Worm (Caenorhabditis elegans) whole organism, L4 larva: ENCODE results near the gene Y39A1A.21.

ENCODE experiments used
- F10B5.3 ChIP-seq: sonication (generic microtip); optimal IDR thresholded peaks from 2 replicates; lab custom pipeline; 2016; ENCODE audit warnings: mild to moderate bottlenecking, missing genetic modification characterization, missing compliant biosample characterization
- F37D6.2 ChIP-seq: sonication (generic microtip); optimal IDR thresholded peaks from 2 replicates; lab custom pipeline; 2016; ENCODE audit warnings: mild to moderate bottlenecking, missing genetic modification characterization, missing compliant biosample characterization
- T20F7.1 ChIP-seq: fragments of 200-800 bp; sonication (Bioruptor generic); optimal IDR thresholded peaks from 2 replicates; lab custom pipeline; 2018; ENCODE audit warnings: mild to moderate bottlenecking, missing genetic modification characterization, missing compliant biosample characterization
- T26A8.4 ChIP-seq: fragments of 200-800 bp; sonication (Bioruptor generic); IDR thresholded peaks from 2 replicates; pipeline ENCODE4 v1.3.6; 2022; ENCODE audit warnings: missing genetic modification characterization, missing compliant biosample characterization
- Y5F2A.4 ChIP-seq: fragments of 200-800 bp; sonication (Bioruptor generic); optimal IDR thresholded peaks from 2 replicates; lab custom pipeline; 2018; ENCODE audit warnings: mild to moderate bottlenecking, missing genetic modification characterization, missing compliant biosample characterization
- ama-1 ChIP-seq: fragments of 150-350 bp; optimal IDR thresholded peaks from 2 replicates; lab custom pipeline; 2014; ENCODE audit warnings: inconsistent platforms, mixed read lengths
- arid-1 ChIP-seq: fragments of 200-800 bp; sonication (Bioruptor generic); conservative IDR thresholded peaks from 2 replicates; pipeline ENCODE4 v1.3.6; 2022; ENCODE audit warnings: missing genetic modification reagents, missing genetic modification characterization, missing compliant biosample characterization
- attf-4 ChIP-seq: sonication (generic microtip); optimal IDR thresholded peaks from 3 replicates; lab custom pipeline; 2017; ENCODE audit warnings: missing biosample characterization, missing genetic modification characterization
- ceh-32 ChIP-seq: sonication (generic microtip); optimal IDR thresholded peaks from 2 replicates; lab custom pipeline; 2016; ENCODE audit warnings: mild to moderate bottlenecking, missing genetic modification characterization, missing compliant biosample characterization; ENCODE audit not compliant: poor library complexity
- ceh-44 ChIP-seq: fragments of 200-800 bp; sonication (Bioruptor generic); IDR thresholded peaks from 2 replicates; pipeline ENCODE4 v1.3.6; 2022; ENCODE audit warnings: missing genetic modification reagents, missing genetic modification characterization, missing compliant biosample characterization
- cey-2 ChIP-seq: sonication (generic microtip); optimal IDR thresholded peaks from 3 replicates; lab custom pipeline; 2017; ENCODE audit warnings: missing genetic modification characterization, mild to moderate bottlenecking, missing compliant biosample characterization, antibody characterized with exemption, borderline replicate concordance; ENCODE audit not compliant: insufficient read depth
- ctbp-1 ChIP-seq: fragments of 200-800 bp; sonication (Bioruptor generic); IDR thresholded peaks from 2 replicates; pipeline ENCODE4 v1.3.6; 2022; ENCODE audit warnings: missing genetic modification reagents, missing genetic modification characterization, missing compliant biosample characterization
- daf-16 ChIP-seq, 3 experiments: sonication (generic microtip); optimal IDR thresholded peaks; 2 replicates each; lab custom pipeline; 2016 to 2017; ENCODE audit warnings: missing genetic modification characterization in 3 of 3, missing genetic modification reagents in 3 of 3, mild to moderate bottlenecking in 2 of 3, missing compliant biosample characterization in 2 of 3, missing biosample characterization in 1 of 3, moderate library complexity in 1 of 3
- daf-19 ChIP-seq: fragments of 200-800 bp; sonication (Bioruptor generic); conservative IDR thresholded peaks from 2 replicates; pipeline ENCODE4 v1.3.6; 2022; ENCODE audit warnings: missing genetic modification characterization, missing compliant biosample characterization
- daf-8 ChIP-seq: fragments of 200-800 bp; sonication (Bioruptor generic); IDR thresholded peaks from 2 replicates; pipeline ENCODE4 v1.3.6; 2022; ENCODE audit warnings: missing genetic modification characterization, missing compliant biosample characterization
- dmd-6 ChIP-seq: fragments of 200-800 bp; sonication (Bioruptor generic); IDR thresholded peaks from 2 replicates; pipeline ENCODE4 v1.3.6; 2022; ENCODE audit warnings: missing genetic modification reagents, missing genetic modification characterization, missing compliant biosample characterization
- dmd-9 ChIP-seq: fragments of 200-800 bp; sonication (Bioruptor generic); IDR thresholded peaks from 2 replicates; pipeline ENCODE4 v1.3.6; 2022; ENCODE audit warnings: missing genetic modification reagents, missing genetic modification characterization, missing compliant biosample characterization
- dpl-1 ChIP-seq: fragments of 150-350 bp; optimal IDR thresholded peaks from 2 replicates; lab custom pipeline; 2014; ENCODE audit warnings: missing biosample characterization, missing genetic modification reagents, missing genetic modification characterization
- duxl-1 ChIP-seq: sonication (generic microtip); optimal IDR thresholded peaks from 2 replicates; lab custom pipeline; 2016; ENCODE audit warnings: mild to moderate bottlenecking, missing genetic modification characterization, moderate library complexity, missing compliant biosample characterization; ENCODE audit not compliant: poor library complexity
- egl-43 ChIP-seq: fragments of 200-800 bp; sonication (Bioruptor generic); IDR thresholded peaks from 2 replicates; pipeline ENCODE4 v1.3.6; 2022; ENCODE audit warnings: missing genetic modification reagents, missing genetic modification characterization, missing compliant biosample characterization
- fkh-10 ChIP-seq: fragments of 150-350 bp; optimal IDR thresholded peaks from 2 replicates; lab custom pipeline; 2014; ENCODE audit warnings: missing biosample characterization, missing genetic modification reagents, missing genetic modification characterization
- fos-1 ChIP-seq: fragments of 150-350 bp; optimal IDR thresholded peaks from 2 replicates; lab custom pipeline; 2014; ENCODE audit warnings: missing biosample characterization, missing genetic modification characterization
- gei-8 ChIP-seq: fragments of 200-800 bp; sonication (Bioruptor generic); optimal IDR thresholded peaks from 2 replicates; lab custom pipeline; 2018; ENCODE audit warnings: mild to moderate bottlenecking, missing genetic modification characterization, missing compliant biosample characterization
- hif-1 ChIP-seq, 2 experiments: sonication (generic microtip); optimal IDR thresholded peaks; 2 replicates each; lab custom pipeline; 2016 to 2017; ENCODE audit warnings: missing compliant biosample characterization in 2 of 2, missing genetic modification characterization in 2 of 2, missing genetic modification reagents in 2 of 2, missing genotype in 2 of 2, mild to moderate bottlenecking in 1 of 2
- hlh-11 ChIP-seq: fragments of 200-800 bp; sonication (Bioruptor generic); optimal IDR thresholded peaks from 2 replicates; lab custom pipeline; 2018; ENCODE audit warnings: mild to moderate bottlenecking, missing genetic modification characterization, missing compliant biosample characterization
- lim-7 ChIP-seq: fragments of 200-800 bp; sonication (Bioruptor generic); IDR thresholded peaks from 2 replicates; pipeline ENCODE4 v1.3.6; 2022; ENCODE audit warnings: missing genetic modification characterization, missing compliant biosample characterization
- lin-13 ChIP-seq: fragments of 150-350 bp; optimal IDR thresholded peaks from 2 replicates; lab custom pipeline; 2014; ENCODE audit warnings: missing biosample characterization, missing genetic modification reagents, missing genetic modification characterization
- lin-15B ChIP-seq: fragments of 150-350 bp; sonication (generic microtip); optimal IDR thresholded peaks from 3 replicates; lab custom pipeline; 2014; ENCODE audit warnings: missing biosample characterization, missing genetic modification characterization
- lsy-2 ChIP-seq, 2 experiments: fragments of 150-350 bp in 1 of 2; sonication (generic microtip) in 1 of 2; optimal IDR thresholded peaks; 2 replicates each; lab custom pipeline; 2014 to 2017; ENCODE audit warnings: missing biosample characterization in 2 of 2, missing genetic modification characterization in 2 of 2
- mdt-29 ChIP-seq: fragments of 200-800 bp; sonication (Bioruptor generic); IDR thresholded peaks from 2 replicates; pipeline ENCODE4 v1.3.6; 2022; ENCODE audit warnings: missing genetic modification reagents, missing genetic modification characterization, missing compliant biosample characterization
- mes-2 ChIP-seq: sonication (generic microtip); optimal IDR thresholded peaks from 2 replicates; lab custom pipeline; 2016; ENCODE audit warnings: missing genotype, mild to moderate bottlenecking, missing genetic modification characterization, missing compliant biosample characterization; ENCODE audit not compliant: poor library complexity, severe bottlenecking
- nhr-11 ChIP-seq: fragments of 150-350 bp; optimal IDR thresholded peaks from 2 replicates; lab custom pipeline; 2014; ENCODE audit warnings: missing biosample characterization, missing genetic modification characterization
- nhr-111 ChIP-seq: fragments of 200-800 bp; sonication (Bioruptor generic); optimal IDR thresholded peaks from 2 replicates; lab custom pipeline; 2018; ENCODE audit warnings: mild to moderate bottlenecking, missing genetic modification characterization, missing compliant biosample characterization
- nhr-237 ChIP-seq: sonication (generic microtip); optimal IDR thresholded peaks from 2 replicates; lab custom pipeline; 2017; ENCODE audit warnings: missing biosample characterization, missing genetic modification characterization
- nhr-41 ChIP-seq: fragments of 200-800 bp; sonication (Bioruptor generic); IDR thresholded peaks from 2 replicates; pipeline ENCODE4 v1.3.6; 2022; ENCODE audit warnings: missing genetic modification reagents, missing genetic modification characterization, missing compliant biosample characterization
- nhr-42 ChIP-seq: fragments of 200-800 bp; sonication (Bioruptor generic); IDR thresholded peaks from 2 replicates; pipeline ENCODE4 v1.3.6; 2022; ENCODE audit warnings: missing genetic modification characterization, missing compliant biosample characterization
- nhr-77 ChIP-seq: fragments of 150-350 bp; optimal IDR thresholded peaks from 2 replicates; lab custom pipeline; 2014; ENCODE audit warnings: missing biosample characterization, missing genetic modification characterization
- rbr-2 ChIP-seq: sonication (generic microtip); optimal IDR thresholded peaks from 2 replicates; lab custom pipeline; 2016; ENCODE audit warnings: missing genotype, missing genetic modification characterization, missing compliant biosample characterization
- sdz-12 ChIP-seq: fragments of 200-800 bp; sonication (Bioruptor generic); optimal IDR thresholded peaks from 2 replicates; lab custom pipeline; 2018; ENCODE audit warnings: mild to moderate bottlenecking, missing genetic modification characterization, missing compliant biosample characterization
- skn-1 ChIP-seq: fragments of 150-350 bp; optimal IDR thresholded peaks from 2 replicates; lab custom pipeline; 2014; ENCODE audit warnings: missing biosample characterization, missing genetic modification characterization
- snpc-4 ChIP-seq: fragments of 150-350 bp; optimal IDR thresholded peaks from 2 replicates; lab custom pipeline; 2014; ENCODE audit warnings: missing biosample characterization, missing genetic modification characterization
- tag-97 ChIP-seq: fragments of 200-800 bp; sonication (Bioruptor generic); IDR thresholded peaks from 2 replicates; pipeline ENCODE4 v1.3.6; 2022; ENCODE audit warnings: missing genetic modification characterization, missing compliant biosample characterization
- tra-1 ChIP-seq: fragments of 200-800 bp; sonication (Bioruptor generic); IDR thresholded peaks from 2 replicates; pipeline ENCODE4 v1.3.6; 2022; ENCODE audit warnings: missing genetic modification reagents, missing genetic modification characterization, missing compliant biosample characterization
- vab-7 ChIP-seq: fragments of 200-800 bp; sonication (Bioruptor generic); IDR thresholded peaks from 2 replicates; pipeline ENCODE4 v1.3.6; 2022; ENCODE audit warnings: missing genetic modification reagents, missing genetic modification characterization, missing compliant biosample characterization
- zip-2 ChIP-seq: fragments of 150-350 bp; optimal IDR thresholded peaks from 2 replicates; lab custom pipeline; 2014; ENCODE audit warnings: missing biosample characterization, missing genetic modification characterization

The Y39A1A.21 gene

DNA sequence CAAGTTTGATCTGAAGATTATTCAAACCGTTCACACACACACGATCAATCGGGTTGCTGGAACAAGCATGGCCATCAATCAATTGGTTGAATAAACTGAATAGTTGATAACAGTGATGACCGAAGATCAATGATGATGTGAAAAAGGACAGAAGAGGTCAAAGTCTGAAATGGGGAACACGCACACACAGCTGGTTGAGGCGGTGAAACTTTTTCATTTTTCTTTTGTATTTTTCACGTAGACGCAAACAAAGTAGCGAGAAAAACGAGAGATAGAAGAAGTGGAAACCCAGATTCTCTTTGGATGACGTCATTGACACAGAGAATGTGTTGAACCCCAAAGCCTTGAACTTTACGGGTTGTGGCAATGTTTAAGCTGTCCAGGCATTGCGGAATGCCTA, 10.7 kb upstream of the Y39A1A.21 start (continued):
- TF ChIP-seq tra-1 (peak; percentile 64; the same call in 1 of the 2 replicates), lin-15B (tag; lab: Kevin White, UChicago) (no peak), lin-13 (no peak), gei-8 (GFP tag; lab: Kevin White, UChicago) (no peak), sdz-12 (GFP tag; lab: Kevin White, UChicago) (no peak), dpl-1 (GFP tag; lab: Kevin White, UChicago) (peak; percentile 8), nhr-237 (tag; lab: Kevin White, UChicago) (no peak), dmd-9 (GFP tag; lab: Robert Waterston, UW) (0 out of 2 replicates have a peak, but pooled peaks have one; percentile 48), daf-8 (GFP tag; lab: Robert Waterston, UW) (no peak), dmd-6 (GFP tag; lab: Robert Waterston, UW) (peak; percentile 92), F37D6.2 (no peak), Y5F2A.4 (GFP tag; lab: Kevin White, UChicago) (no peak), nhr-111 (no peak), ceh-44 (no peak), mdt-29 (0 out of 2 replicates have a peak, but pooled peaks have one; percentile 17), nhr-41 (GFP tag; lab: Robert Waterston, UW) (no peak)

DNA sequence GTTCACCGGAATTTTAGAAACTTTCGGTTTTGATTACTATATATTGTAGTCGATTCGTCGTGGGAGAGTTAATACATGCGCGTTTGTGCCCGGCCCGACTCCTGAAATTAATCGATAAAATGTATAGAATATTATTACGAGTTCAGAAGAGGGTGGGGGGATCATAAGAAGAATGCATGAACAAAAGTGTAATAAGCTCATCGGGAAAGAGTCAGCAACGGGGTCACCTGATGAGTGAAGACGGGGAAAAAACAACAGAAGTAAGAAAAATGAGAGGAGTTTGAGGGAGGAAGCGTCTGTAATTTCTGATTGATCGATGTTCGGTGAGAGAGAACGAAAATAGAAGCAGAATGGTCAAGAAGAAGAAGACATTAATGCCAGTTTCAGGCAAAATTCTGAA, 9.3 kb upstream of the Y39A1A.21 start, which contains the start of gene W09D10.4:
W09D10.4 (minus strand) TSS at position 101 of the 400 bp plus-strand sequence.
- TF ChIP-seq nhr-41 (GFP tag; lab: Robert Waterston, UW): no peak
- no peak for TF ChIP-seq egl-43 (GFP tag; lab: Robert Waterston, UW)
- peak; percentile 5 for TF ChIP-seq T20F7.1 (GFP tag; lab: Kevin White, UChicago)
- no peak for TF ChIP-seq rbr-2 (tag; lab: Kevin White, UChicago)
- TF ChIP-seq nhr-11: peak; percentile 3
- peak in 1 of 2 experiments; percentile 19 for TF ChIP-seq daf-16 (GFP tag; optimal IDR thresholded peaks at IDR 0.05; lab: Kevin White, UChicago)
- TF ChIP-seq daf-16 (tag; optimal IDR thresholded peaks at IDR 0.05; lab: Kevin White, UChicago): no peak
- TF ChIP-seq daf-19: no peak

DNA sequence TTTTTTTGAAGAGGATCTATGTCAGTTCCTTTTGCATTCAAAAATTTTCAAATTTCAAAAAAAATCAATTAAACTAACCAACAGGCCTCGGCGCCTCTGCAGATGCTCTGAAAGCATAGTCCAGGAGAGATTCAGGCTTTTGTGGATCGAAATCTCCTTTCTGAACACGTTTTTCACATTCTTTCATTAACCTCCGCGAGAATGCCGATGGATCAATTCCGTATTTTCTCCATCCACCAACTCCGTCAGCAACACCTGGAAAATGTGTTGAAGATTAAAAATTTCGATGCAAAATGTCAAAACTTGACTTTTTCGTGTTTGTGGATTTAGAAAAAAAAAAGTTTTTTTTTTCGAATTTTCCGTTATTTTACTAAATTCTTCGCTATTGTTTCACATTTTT, 7.7 kb upstream of the Y39A1A.21 start:
- TF ChIP-seq F10B5.3 (tag; lab: Kevin White, UChicago): no peak
- TF ChIP-seq ctbp-1 (GFP tag; lab: Robert Waterston, UW): 0 out of 2 replicates have a peak, but pooled peaks have one; percentile 16
- 0 out of 2 replicates have a peak, but pooled peaks have one; percentile 15 for TF ChIP-seq dmd-6 (GFP tag; lab: Robert Waterston, UW)
- TF ChIP-seq hlh-11: no peak
- no peak for TF ChIP-seq daf-19
- no peak for TF ChIP-seq tra-1
- no peak for TF ChIP-seq fkh-10 (GFP tag; lab: Kevin White, UChicago)
- TF ChIP-seq vab-7 (GFP tag; lab: Robert Waterston, UW): no peak
- no peak for TF ChIP-seq cey-2 (tag; lab: Kevin White, UChicago)
- peak; percentile 44; the same call in 1 of the 2 replicates for TF ChIP-seq egl-43 (GFP tag; lab: Robert Waterston, UW)
- TF ChIP-seq ceh-32 (tag; lab: Kevin White, UChicago): no peak
- TF ChIP-seq fos-1 (tag; lab: Kevin White, UChicago): no peak
- TF ChIP-seq hif-1 (tag; optimal IDR thresholded peaks at IDR 0.05; lab: Kevin White, UChicago): no peak
- no peak for TF ChIP-seq nhr-77 (tag; lab: Kevin White, UChicago)
- no peak for TF ChIP-seq skn-1
- TF ChIP-seq duxl-1 (tag; lab: Kevin White, UChicago): no peak
- peak; percentile 29; the same call in 1 of the 2 replicates for TF ChIP-seq T26A8.4 (GFP tag; lab: Robert Waterston, UW)
- no peak for TF ChIP-seq attf-4 (tag; lab: Kevin White, UChicago)
- TF ChIP-seq nhr-237 (tag; lab: Kevin White, UChicago): no peak
- TF ChIP-seq mes-2 (tag; lab: Kevin White, UChicago): no peak
- TF ChIP-seq zip-2 (tag; lab: Kevin White, UChicago): no peak
- no peak for TF ChIP-seq snpc-4 (tag; lab: Kevin White, UChicago)
- no peak for TF ChIP-seq arid-1
- no peak for TF ChIP-seq lim-7 (GFP tag; lab: Robert Waterston, UW)
- no peak for TF ChIP-seq ama-1 (lab: Kevin White, UChicago)
- 0 out of 2 replicates have a peak, but pooled peaks have one; percentile 6 for TF ChIP-seq dmd-9 (GFP tag; lab: Robert Waterston, UW)
- no peak for TF ChIP-seq nhr-42 (GFP tag; lab: Robert Waterston, UW)
- TF ChIP-seq lsy-2 (tag; optimal IDR thresholded peaks at IDR 0.05; lab: Kevin White, UChicago): peak in 1 of 2 experiments; percentile 10
- TF ChIP-seq tag-97 (GFP tag; lab: Robert Waterston, UW): no peak
- TF ChIP-seq sdz-12 (GFP tag; lab: Kevin White, UChicago): peak; percentile 68
- TF ChIP-seq, all 104 proteins: peak for 7
